Fruit fly (Drosophila melanogaster): Measurements from ENCODE around the gene CG15395.

CG15395 gene

dm6 chr2L:2609694-2610093, at the start of gene CG15395:
Gene CG15395, plus strand, starts transcription at chr2L:2609994.
- TF ChIP-seq lola (GFP tag; optimal IDR thresholded peaks at IDR 0.05) (no peak), woc (GFP tag; optimal IDR thresholded peaks at IDR 0.05) (no peak), psq (GFP tag; optimal IDR thresholded peaks at IDR 0.05) (no peak), jim (GFP tag; optimal IDR thresholded peaks at IDR 0.05) (no peak), GATAd (GFP tag; optimal IDR thresholded peaks at IDR 0.05) (no peak), br (GFP tag; optimal IDR thresholded peaks at IDR 0.05) (no peak), Jra (GFP tag; optimal IDR thresholded peaks at IDR 0.05) (no peak), Sp1 (GFP tag; optimal IDR thresholded peaks at IDR 0.05) (no peak), sv (GFP tag; optimal IDR thresholded peaks at IDR 0.05) (no peak)

- TF ChIP-seq Dfd (GFP tag; optimal IDR thresholded peaks at IDR 0.05) (no peak), Rel (GFP tag; optimal IDR thresholded peaks at IDR 0.05) (no peak), Rel (tag; optimal IDR thresholded peaks at IDR 0.05) (peak; percentile 94), sv (GFP tag; optimal IDR thresholded peaks at IDR 0.05) (no peak), Hnf4 (GFP tag; optimal IDR thresholded peaks at IDR 0.05) (no peak), woc (GFP tag; optimal IDR thresholded peaks at IDR 0.05) (no peak), Vsx2 (GFP tag; optimal IDR thresholded peaks at IDR 0.05; ENCODE audit: partially characterized antibody) (peak; percentile 54), pan (optimal IDR thresholded peaks at IDR 0.05) (no peak)
Observed at dm6 chr2L:2564758-2565157, 45.0 kb upstream of the CG15395 start, which contains the start of gene Cyp309a1. Gene Cyp309a1, minus strand, starts transcription at chr2L:2564830.

- no peak for TF ChIP-seq Hnf4 (GFP tag; optimal IDR thresholded peaks at IDR 0.05)
- TF ChIP-seq pan (optimal IDR thresholded peaks at IDR 0.05): no peak
- no peak for TF ChIP-seq psq (GFP tag; optimal IDR thresholded peaks at IDR 0.05)
- no peak for TF ChIP-seq Abd-B (GFP tag; optimal IDR thresholded peaks at IDR 0.05)
- no peak for TF ChIP-seq Dfd (GFP tag; optimal IDR thresholded peaks at IDR 0.05)
- TF ChIP-seq woc (GFP tag; optimal IDR thresholded peaks at IDR 0.05): no peak
- TF ChIP-seq h (GFP tag; optimal IDR thresholded peaks at IDR 0.05): no peak
- TF ChIP-seq foxo (GFP tag; optimal IDR thresholded peaks at IDR 0.05): no peak
- TF ChIP-seq dmrt93B (GFP tag; optimal IDR thresholded peaks at IDR 0.05): no peak
- TF ChIP-seq Hr83 (GFP tag; optimal IDR thresholded peaks at IDR 0.05; ENCODE audit: poor library complexity, severe bottlenecking): no peak
- no peak for TF ChIP-seq Jra (GFP tag; optimal IDR thresholded peaks at IDR 0.05)
- TF ChIP-seq br (GFP tag; optimal IDR thresholded peaks at IDR 0.05): no peak
- TF ChIP-seq GATAd (GFP tag; optimal IDR thresholded peaks at IDR 0.05): no peak
- no peak for TF ChIP-seq CG32264 (GFP tag; optimal IDR thresholded peaks at IDR 0.05)
Observed at dm6 chr2L:2572937-2573336, 36.9 kb upstream of the CG15395 start, which contains the start of gene Cyp309a2. Gene Cyp309a2, minus strand, starts transcription at chr2L:2573037.

- TF ChIP-seq br (GFP tag; optimal IDR thresholded peaks at IDR 0.05) (no peak), Rel (GFP tag; optimal IDR thresholded peaks at IDR 0.05) (no peak), Rel (tag; optimal IDR thresholded peaks at IDR 0.05) (peak; percentile 16)
Observed at dm6 chr2L:2574717-2575273, 35.0 kb upstream of the CG15395 start, which contains the start of the genes Rad1 and Sws1. Gene Rad1, minus strand, starts transcription at chr2L:2575052. Gene Sws1, minus strand, starts transcription at chr2L:2575052.

dm6 chr2L:2576565-2577360, 33.0 kb upstream of the CG15395 start, which contains the start of gene insv:
Gene insv, minus strand, starts transcription at chr2L:2576997.
- TF ChIP-seq Hnf4 (GFP tag; optimal IDR thresholded peaks at IDR 0.05) (no peak), HLH106 (tag; optimal IDR thresholded peaks at IDR 0.05) (peak; percentile 8)

dm6 chr2L:2577361-2577737, 32.4 kb upstream of the CG15395 start, which contains the start of gene Elba2:
Gene Elba2, plus strand, starts transcription at chr2L:2577687.
- TF ChIP-seq Dif (GFP tag; optimal IDR thresholded peaks at IDR 0.05; ENCODE audit: partially characterized antibody) (no peak), Myc (optimal IDR thresholded peaks at IDR 0.05) (no peak), Hr83 (GFP tag; optimal IDR thresholded peaks at IDR 0.05; ENCODE audit: poor library complexity, severe bottlenecking) (no peak), pan (optimal IDR thresholded peaks at IDR 0.05) (no peak), sv (GFP tag; optimal IDR thresholded peaks at IDR 0.05) (no peak), GATAd (GFP tag; optimal IDR thresholded peaks at IDR 0.05) (no peak), jim (GFP tag; optimal IDR thresholded peaks at IDR 0.05) (no peak)

Data from whole organism, wandering third instar larva.